Fruit fly (Drosophila melanogaster) whole organism, wandering third instar larva: ENCODE measurements around the gene Muc30E.

Experiments used
- Abd-B ChIP-seq: fragments of >200 bp; optimal IDR thresholded peaks from 2 replicates; lab custom pipeline; 2017; ENCODE audit warnings: missing biosample characterization, missing genetic modification characterization
- HLH106 ChIP-seq: fragments of 200-800 bp; optimal IDR thresholded peaks from 3 replicates; lab custom pipeline; 2019; ENCODE audit warnings: missing biosample characterization, mild to moderate bottlenecking, missing genetic modification characterization, moderate library complexity
- Hnf4 ChIP-seq: fragments of 200-800 bp; sonication (Bioruptor generic); optimal IDR thresholded peaks from 2 replicates; lab custom pipeline; 2016; ENCODE audit warnings: missing biosample characterization, mild to moderate bottlenecking, missing genetic modification characterization
- dmrt93B ChIP-seq: fragments of 200-800 bp; sonication (Bioruptor generic); optimal IDR thresholded peaks from 2 replicates; lab custom pipeline; 2018; ENCODE audit warnings: missing biosample characterization, mild to moderate bottlenecking, missing genetic modification characterization
- foxo ChIP-seq, 2 experiments: fragments of 200-800 bp; sonication (Bioruptor generic); optimal IDR thresholded peaks; 2 replicates in 1 of 2; 3 replicates in 1 of 2; lab custom pipeline; 2016 to 2017; ENCODE audit warnings: missing biosample characterization in 2 of 2, missing genetic modification characterization in 2 of 2
- h ChIP-seq: fragments of 200-800 bp; sonication (Bioruptor generic); optimal IDR thresholded peaks from 3 replicates; lab custom pipeline; 2016; ENCODE audit warnings: missing biosample characterization, mild to moderate bottlenecking, missing genetic modification characterization
- pan ChIP-seq: fragments of >200 bp; optimal IDR thresholded peaks from 2 replicates; lab custom pipeline; 2017
- psq ChIP-seq: fragments of 200-800 bp; sonication (Bioruptor generic); optimal IDR thresholded peaks from 3 replicates; lab custom pipeline; 2017; ENCODE audit warnings: missing biosample characterization, mild to moderate bottlenecking, missing genetic modification characterization, moderate library complexity
- sv ChIP-seq: fragments of 200-800 bp; sonication (Bioruptor generic); optimal IDR thresholded peaks from 3 replicates; lab custom pipeline; 2016; ENCODE audit warnings: missing biosample characterization, missing genetic modification characterization
- tai ChIP-seq: sonication (Bioruptor generic); optimal IDR thresholded peaks from 2 replicates; lab custom pipeline; 2016; ENCODE audit warnings: missing biosample characterization, missing genetic modification characterization
- usp ChIP-seq: fragments of >200 bp; optimal IDR thresholded peaks from 2 replicates; lab custom pipeline; 2017; ENCODE audit warnings: missing biosample characterization, missing genetic modification characterization

DNA sequence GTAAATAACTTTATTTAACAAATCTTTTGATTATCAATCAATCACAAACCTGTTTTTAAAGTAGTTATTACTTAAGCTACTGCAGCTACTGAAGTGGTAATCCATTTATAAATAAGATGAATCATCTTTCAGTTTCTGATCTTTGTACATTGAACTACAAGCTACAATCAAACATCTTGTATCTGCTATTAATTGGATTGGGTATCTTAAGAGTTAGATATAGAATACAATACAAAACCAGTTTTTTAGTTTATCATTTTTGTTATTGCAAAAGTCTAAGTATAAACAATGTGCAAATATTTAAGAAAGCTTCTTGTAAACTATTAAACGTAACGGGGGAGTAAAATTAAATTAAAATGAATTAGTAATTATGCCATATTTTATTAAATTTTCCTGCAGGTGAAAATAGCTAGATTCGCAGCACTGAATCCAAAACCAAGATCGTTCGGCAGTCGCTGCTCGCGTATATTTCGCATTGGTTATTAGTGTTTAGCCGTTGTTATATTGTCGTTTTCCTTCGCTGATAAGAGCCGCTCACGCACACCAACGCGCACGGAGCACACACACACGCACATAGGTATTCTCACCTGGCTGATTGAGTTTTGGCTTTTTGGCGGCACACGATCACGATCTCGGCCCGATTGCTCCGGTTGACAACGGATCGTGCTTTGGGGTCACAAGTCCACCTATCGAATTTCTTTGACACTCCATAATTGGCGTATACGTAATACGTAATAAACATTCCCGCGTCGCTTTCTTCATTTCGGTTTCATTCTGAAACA lies 45.0 kb upstream of the Muc30E start:
- TF ChIP-seq Hnf4 (GFP tag; lab: Kevin White, UChicago) (peak; percentile 39), tai (GFP tag; lab: Kevin White, UChicago) (no peak), h (GFP tag; lab: Kevin White, UChicago) (peak; percentile 85), psq (no peak), usp (no peak), pan (no peak), Abd-B (GFP tag; lab: Kevin White, UChicago) (no peak), dmrt93B (GFP tag; lab: Kevin White, UChicago) (no peak), sv (GFP tag; lab: Kevin White, UChicago) (no peak), HLH106 (no peak), foxo (GFP tag; optimal IDR thresholded peaks at IDR 0.05; lab: Kevin White, UChicago) (no peak)
